Worm (Caenorhabditis elegans): ENCODE data around the gene C56E6.4.

The C56E6.4 gene

DNA sequence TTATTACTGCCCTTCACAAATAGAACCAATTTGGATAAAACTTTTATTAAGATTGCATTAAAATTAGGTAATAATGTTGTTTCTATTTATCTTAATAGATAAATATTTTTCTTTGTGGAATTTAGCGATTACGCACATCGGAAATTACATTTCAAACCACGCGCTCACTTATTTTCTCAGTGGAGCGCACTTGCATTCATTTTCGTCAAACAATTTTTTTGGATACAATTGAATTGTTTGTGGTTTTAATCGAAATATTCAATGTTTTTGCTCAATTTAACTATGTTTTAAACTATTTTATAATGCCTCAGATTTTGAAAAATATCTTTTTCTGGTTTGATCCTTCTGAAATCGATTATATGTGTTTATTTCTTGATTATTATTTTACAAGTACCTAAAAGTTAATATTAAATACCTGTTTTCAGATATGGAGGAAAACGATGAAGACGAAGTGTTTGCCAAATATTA lies 7.5 kb upstream of the C56E6.4 start, which contains the start of gene utp-20:
TSS of gene utp-20 (plus strand) at position 418 of the 468 bp plus-strand sequence.
- TF ChIP-seq pes-1 (GFP tag; IDR thresholded peaks at IDR 0.05) (no peak), tra-4 (tag; optimal IDR thresholded peaks at IDR 0.05) (no peak), ama-1 (optimal IDR thresholded peaks at IDR 0.05) (no peak), F13C5.2 (tag; optimal IDR thresholded peaks at IDR 0.05) (peak; percentile 5)

DNA sequence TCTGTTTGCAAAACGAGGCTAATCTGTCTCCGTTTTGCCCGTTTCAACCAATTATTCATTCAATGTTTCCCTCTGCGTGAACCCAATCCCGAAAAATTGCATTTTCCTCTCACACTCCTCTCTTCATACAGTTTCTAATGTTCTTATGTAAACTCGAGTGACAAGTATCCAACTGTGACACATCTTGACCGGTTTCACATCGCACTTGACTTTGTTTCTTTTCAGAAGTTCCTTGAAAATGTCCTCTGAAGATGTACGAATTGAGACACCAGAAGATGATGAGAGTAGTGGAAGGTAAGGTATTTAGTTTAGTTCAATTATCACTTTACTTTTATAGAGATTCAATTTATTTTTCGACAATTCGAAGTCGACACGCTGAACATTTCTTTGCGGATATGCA lies 3.4 kb upstream of the C56E6.4 start, which contains the start of gene abcx-1:
TSS of gene abcx-1 (plus strand) at position 224 of the 400 bp plus-strand sequence.
- no peak for TF ChIP-seq F13C5.2 (tag; optimal IDR thresholded peaks at IDR 0.05)
- no peak for TF ChIP-seq B0310.2 (tag; optimal IDR thresholded peaks at IDR 0.05)
- no peak for TF ChIP-seq pes-1 (GFP tag; IDR thresholded peaks at IDR 0.05)
- TF ChIP-seq scrt-1 (GFP tag; IDR thresholded peaks at IDR 0.05): no peak
- TF ChIP-seq ceh-13 (GFP tag; optimal IDR thresholded peaks at IDR 0.05): no peak
- no peak for TF ChIP-seq flt-1 (GFP tag; IDR thresholded peaks at IDR 0.05)
- TF ChIP-seq hmbx-1 (tag; optimal IDR thresholded peaks at IDR 0.05): no peak
- TF ChIP-seq ceh-36 (tag; optimal IDR thresholded peaks at IDR 0.05): no peak
- no peak for TF ChIP-seq tbx-11 (GFP tag; IDR thresholded peaks at IDR 0.05)
- TF ChIP-seq hnd-1 (tag; optimal IDR thresholded peaks at IDR 0.05): no peak
- TF ChIP-seq ets-7 (tag; optimal IDR thresholded peaks at IDR 0.05): no peak
- TF ChIP-seq aly-1 (tag; optimal IDR thresholded peaks at IDR 0.05): no peak
- no peak for TF ChIP-seq tra-4 (tag; optimal IDR thresholded peaks at IDR 0.05)
- TF ChIP-seq ama-1 (optimal IDR thresholded peaks at IDR 0.05): no peak
- TF ChIP-seq tbx-37 (GFP tag; conservative IDR thresholded peaks at IDR 0.05): no peak
- no peak for TF ChIP-seq sea-1 (GFP tag; conservative IDR thresholded peaks at IDR 0.05)
- TF ChIP-seq hmg-4 (GFP tag; optimal IDR thresholded peaks at IDR 0.05): no peak

DNA sequence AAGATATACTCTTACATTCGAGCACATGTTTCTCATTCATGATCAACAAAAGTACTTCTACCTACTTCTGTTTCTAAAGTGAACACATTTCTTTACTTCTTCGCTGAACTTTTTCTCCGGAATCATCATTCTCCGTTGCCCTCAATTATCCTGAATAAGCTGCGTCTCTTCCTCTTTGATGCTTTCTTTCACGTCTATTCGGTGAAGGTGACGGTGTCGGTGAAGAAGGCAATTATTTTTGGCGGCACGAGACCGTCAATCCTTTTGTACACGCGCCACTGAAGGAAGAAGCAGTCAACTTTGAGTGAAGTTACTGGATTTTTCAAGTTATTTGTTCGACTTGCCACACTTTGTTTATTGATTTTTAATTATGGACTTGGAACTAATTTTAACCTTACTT lies 3.0 kb upstream of the C56E6.4 start, which contains the start of gene abch-1:
TSS of gene abch-1 (minus strand) at position 101 of the 400 bp plus-strand sequence.
- no peak for TF ChIP-seq hmg-4 (GFP tag; optimal IDR thresholded peaks at IDR 0.05)
- TF ChIP-seq aly-1 (tag; optimal IDR thresholded peaks at IDR 0.05): no peak
- no peak for TF ChIP-seq F13C5.2 (tag; optimal IDR thresholded peaks at IDR 0.05)
- TF ChIP-seq tbx-11 (GFP tag; IDR thresholded peaks at IDR 0.05): no peak
- no peak for TF ChIP-seq tbx-37 (GFP tag; conservative IDR thresholded peaks at IDR 0.05)
- no peak for TF ChIP-seq ama-1 (optimal IDR thresholded peaks at IDR 0.05)
- TF ChIP-seq scrt-1 (GFP tag; IDR thresholded peaks at IDR 0.05): no peak
- TF ChIP-seq ceh-36 (tag; optimal IDR thresholded peaks at IDR 0.05): no peak
- TF ChIP-seq B0310.2 (tag; optimal IDR thresholded peaks at IDR 0.05): no peak
- TF ChIP-seq sea-1 (GFP tag; conservative IDR thresholded peaks at IDR 0.05): no peak
- TF ChIP-seq hmbx-1 (tag; optimal IDR thresholded peaks at IDR 0.05): no peak
- TF ChIP-seq tra-4 (tag; optimal IDR thresholded peaks at IDR 0.05): no peak
- TF ChIP-seq flt-1 (GFP tag; IDR thresholded peaks at IDR 0.05): no peak
- no peak for TF ChIP-seq ceh-13 (GFP tag; optimal IDR thresholded peaks at IDR 0.05)

DNA sequence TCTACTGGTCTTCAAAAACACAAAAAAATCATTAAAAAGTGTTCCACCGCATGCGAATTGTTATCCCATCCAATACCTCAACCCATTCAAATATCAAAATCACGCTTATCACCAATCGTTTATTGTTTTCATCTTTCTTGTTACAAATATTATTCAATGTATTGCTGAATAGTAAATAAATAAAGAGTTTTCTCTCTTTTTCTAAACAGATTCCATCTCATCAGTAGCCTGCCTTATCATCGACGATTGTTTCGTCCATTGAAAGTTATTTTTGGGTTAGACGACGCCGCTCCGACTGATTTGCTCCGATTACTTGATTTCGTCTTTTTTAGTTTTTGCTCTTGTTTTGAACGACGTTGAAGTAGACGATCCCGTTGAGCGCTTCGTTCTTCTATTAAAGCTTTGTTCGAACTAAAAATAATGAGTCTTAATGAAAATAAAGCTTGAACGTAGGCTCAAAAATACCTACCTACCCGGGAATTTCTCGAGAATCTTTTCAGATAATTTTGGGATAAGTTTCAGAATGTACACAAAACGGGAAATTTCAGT lies 2.3 kb downstream of the C56E6.4 start:
- TF ChIP-seq tbx-11 (GFP tag; IDR thresholded peaks at IDR 0.05) (no peak), F13C5.2 (tag; optimal IDR thresholded peaks at IDR 0.05) (no peak), aly-1 (tag; optimal IDR thresholded peaks at IDR 0.05) (no peak), ets-7 (tag; optimal IDR thresholded peaks at IDR 0.05) (no peak), tbx-37 (GFP tag; conservative IDR thresholded peaks at IDR 0.05) (no peak), hnd-1 (tag; optimal IDR thresholded peaks at IDR 0.05) (no peak), ama-1 (optimal IDR thresholded peaks at IDR 0.05) (no peak), ceh-13 (GFP tag; optimal IDR thresholded peaks at IDR 0.05) (no peak), B0310.2 (tag; optimal IDR thresholded peaks at IDR 0.05) (no peak), tra-4 (tag; optimal IDR thresholded peaks at IDR 0.05) (no peak), ceh-36 (tag; optimal IDR thresholded peaks at IDR 0.05) (no peak), hmbx-1 (tag; optimal IDR thresholded peaks at IDR 0.05) (no peak), pes-1 (GFP tag; IDR thresholded peaks at IDR 0.05) (no peak), hmg-4 (GFP tag; optimal IDR thresholded peaks at IDR 0.05) (no peak), scrt-1 (GFP tag; IDR thresholded peaks at IDR 0.05) (no peak)

DNA sequence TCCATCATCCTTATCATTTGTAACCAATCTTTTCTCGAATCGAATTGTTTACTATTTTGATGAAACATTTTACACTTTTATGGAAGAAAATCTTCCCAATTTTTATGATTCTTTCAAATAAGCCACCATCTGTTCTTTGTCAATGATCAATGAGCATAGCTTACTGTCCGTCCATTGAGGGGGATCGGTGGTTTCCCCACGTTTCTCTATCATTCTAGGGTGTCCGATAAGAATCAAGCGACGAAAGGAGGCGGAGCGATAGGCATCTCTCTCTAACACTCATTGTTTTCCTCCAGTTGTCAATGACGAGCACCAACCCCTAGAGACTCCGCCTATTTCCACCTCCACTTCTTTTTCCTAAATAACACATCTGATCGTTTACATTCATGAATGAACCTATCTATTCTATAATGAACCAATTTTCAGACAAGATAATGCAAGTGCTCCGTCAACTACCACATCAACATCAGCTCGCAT lies 4.0 kb downstream of the C56E6.4 start, which contains the start of gene C56E6.2:
TSS of gene C56E6.2 (plus strand) at position 427 of the 477 bp plus-strand sequence.
- TF ChIP-seq ceh-36 (tag; optimal IDR thresholded peaks at IDR 0.05) (no peak), flt-1 (GFP tag; IDR thresholded peaks at IDR 0.05) (no peak), aly-1 (tag; optimal IDR thresholded peaks at IDR 0.05) (no peak)

DNA sequence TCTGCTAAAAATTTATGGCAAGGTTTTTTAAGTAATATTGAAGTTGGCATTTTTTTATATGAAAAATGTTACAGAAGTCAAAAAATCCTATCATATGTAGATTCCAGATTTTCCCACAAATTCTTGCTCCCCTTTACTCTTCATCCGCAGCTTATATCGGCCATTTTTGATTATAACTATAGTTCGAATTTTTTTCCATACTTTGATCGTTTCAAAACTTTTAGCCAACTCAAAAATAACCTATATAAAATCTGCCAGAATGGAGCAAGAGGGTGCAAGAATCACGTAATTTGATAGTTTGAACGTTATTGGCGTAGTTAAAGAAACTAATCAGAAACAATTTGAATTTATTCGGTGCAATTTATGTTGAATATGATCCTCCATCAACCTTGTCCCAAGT lies 4.6 kb downstream of the C56E6.4 start:
- no peak for TF ChIP-seq ceh-36 (tag; optimal IDR thresholded peaks at IDR 0.05)
- TF ChIP-seq sea-1 (GFP tag; conservative IDR thresholded peaks at IDR 0.05): no peak
- no peak for TF ChIP-seq hnd-1 (tag; optimal IDR thresholded peaks at IDR 0.05)
- no peak for TF ChIP-seq tbx-11 (GFP tag; IDR thresholded peaks at IDR 0.05)
- TF ChIP-seq pes-1 (GFP tag; IDR thresholded peaks at IDR 0.05): no peak
- TF ChIP-seq ceh-13 (GFP tag; optimal IDR thresholded peaks at IDR 0.05): no peak
- no peak for TF ChIP-seq aly-1 (tag; optimal IDR thresholded peaks at IDR 0.05)
- TF ChIP-seq flt-1 (GFP tag; IDR thresholded peaks at IDR 0.05): no peak
- no peak for TF ChIP-seq ets-7 (tag; optimal IDR thresholded peaks at IDR 0.05)
- no peak for TF ChIP-seq hmg-4 (GFP tag; optimal IDR thresholded peaks at IDR 0.05)
- TF ChIP-seq tra-4 (tag; optimal IDR thresholded peaks at IDR 0.05): no peak

DNA sequence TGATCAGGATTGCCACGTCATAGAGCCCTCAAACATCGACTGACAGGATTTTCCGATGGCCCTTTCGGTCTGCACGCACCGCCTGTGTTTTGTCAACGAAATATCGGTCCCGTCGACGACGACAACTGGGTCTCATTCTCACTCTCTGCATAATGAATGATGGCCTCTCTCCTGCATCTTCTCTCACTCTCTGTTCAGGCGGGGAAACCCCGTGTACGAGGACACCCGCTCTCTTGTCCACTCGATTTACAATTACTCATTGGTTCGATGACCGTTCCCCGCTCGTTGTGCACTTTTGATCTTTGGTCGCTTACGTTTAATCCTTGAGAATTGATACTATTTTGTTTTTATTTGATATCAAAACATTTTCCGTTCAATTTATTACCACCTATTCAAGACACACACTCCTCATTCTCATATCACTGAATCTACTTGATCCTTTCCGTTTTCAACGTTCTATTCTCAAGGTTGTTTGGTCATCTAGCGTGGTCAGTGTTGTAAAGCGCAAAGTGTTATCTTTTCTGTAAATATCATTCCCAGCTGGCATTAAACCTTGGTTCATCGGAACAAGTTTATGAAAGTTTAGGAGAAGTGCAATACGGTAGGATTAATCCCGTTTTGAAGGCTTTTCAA lies 5.8 kb downstream of the C56E6.4 start:
- TF ChIP-seq sea-1 (GFP tag; conservative IDR thresholded peaks at IDR 0.05): 0 out of 2 replicates have a peak, but pooled peaks have one; percentile 36
- TF ChIP-seq B0310.2 (tag; optimal IDR thresholded peaks at IDR 0.05): no peak
- TF ChIP-seq flt-1 (GFP tag; IDR thresholded peaks at IDR 0.05): 0 out of 2 replicates have a peak, but pooled peaks have one; percentile 23
- peak; percentile 53 for TF ChIP-seq aly-1 (tag; optimal IDR thresholded peaks at IDR 0.05)
- TF ChIP-seq hmg-4 (GFP tag; optimal IDR thresholded peaks at IDR 0.05): peak; percentile 80
- no peak for TF ChIP-seq scrt-1 (GFP tag; IDR thresholded peaks at IDR 0.05)

Measured in whole organism, early embryonic.